Worm (Caenorhabditis elegans) whole organism, L3 larva: ENCODE results near the gene slfl-5.

Experiments used
- R02D3.7 ChIP-seq: fragments of 150-350 bp; optimal IDR thresholded peaks from 2 replicates; lab custom pipeline; 2014; ENCODE audit warnings: missing biosample characterization, missing genetic modification characterization
- ZK546.5 ChIP-seq: sonication (generic microtip); optimal IDR thresholded peaks from 2 replicates; lab custom pipeline; 2017; ENCODE audit warnings: missing biosample characterization, missing genetic modification characterization
- aly-2 ChIP-seq: fragments of 150-350 bp; optimal IDR thresholded peaks from 2 replicates; lab custom pipeline; 2014; ENCODE audit warnings: missing biosample characterization, missing genetic modification characterization
- ama-1 ChIP-seq: fragments of 150-350 bp; optimal IDR thresholded peaks from 2 replicates; lab custom pipeline; 2018
- ceh-16 ChIP-seq: sonication (generic microtip); optimal IDR thresholded peaks from 2 replicates; lab custom pipeline; 2017; ENCODE audit warnings: missing biosample characterization, missing genetic modification characterization
- ceh-28 ChIP-seq: fragments of 150-350 bp; optimal IDR thresholded peaks from 2 replicates; lab custom pipeline; 2014; ENCODE audit warnings: missing biosample characterization, missing genetic modification reagents, missing genetic modification characterization
- ceh-82 ChIP-seq: fragments of 150-350 bp; optimal IDR thresholded peaks from 2 replicates; lab custom pipeline; 2014; ENCODE audit warnings: missing biosample characterization, missing genetic modification characterization
- ceh-9 ChIP-seq: sonication (generic microtip); optimal IDR thresholded peaks from 2 replicates; lab custom pipeline; 2018; ENCODE audit warnings: missing biosample characterization, missing genetic modification characterization
- daf-12 ChIP-seq: fragments of 150-350 bp; optimal IDR thresholded peaks from 2 replicates; lab custom pipeline; 2014; ENCODE audit warnings: missing biosample characterization, missing genetic modification reagents, missing genetic modification characterization
- egl-27 ChIP-seq: sonication (generic microtip); optimal IDR thresholded peaks from 4 replicates; lab custom pipeline; 2017; ENCODE audit warnings: missing biosample characterization, missing genetic modification reagents, missing genetic modification characterization
- egl-5 ChIP-seq: fragments of 150-350 bp; optimal IDR thresholded peaks from 2 replicates; lab custom pipeline; 2017; ENCODE audit warnings: missing biosample characterization, missing genetic modification reagents, missing genetic modification characterization, inconsistent platforms
- elt-1 ChIP-seq: fragments of 150-350 bp; optimal IDR thresholded peaks from 2 replicates; lab custom pipeline; 2014; ENCODE audit warnings: missing biosample characterization, missing genetic modification characterization
- elt-2 ChIP-seq: sonication (generic microtip); optimal IDR thresholded peaks from 2 replicates; lab custom pipeline; 2016; ENCODE audit warnings: missing genetic modification reagents, mild to moderate bottlenecking, missing genetic modification characterization, missing compliant biosample characterization
- elt-3 ChIP-seq, 3 experiments: fragments of 150-350 bp in 1 of 3; sonication (generic microtip) in 2 of 3; optimal IDR thresholded peaks; 2 replicates in 2 of 3; 4 replicates in 1 of 3; lab custom pipeline; 2014 to 2017; ENCODE audit warnings: missing biosample characterization in 3 of 3, missing genetic modification characterization in 3 of 3
- eor-1 ChIP-seq, 2 experiments: fragments of 150-350 bp; optimal IDR thresholded peaks; 2 replicates each; lab custom pipeline; 2014 to 2018; ENCODE audit warnings: missing biosample characterization in 2 of 2, missing genetic modification characterization in 2 of 2
- fkh-10 ChIP-seq: sonication (generic microtip); optimal IDR thresholded peaks from 2 replicates; lab custom pipeline; 2017; ENCODE audit warnings: missing biosample characterization, missing genetic modification reagents, missing genetic modification characterization
- fkh-2 ChIP-seq: fragments of 150-350 bp; optimal IDR thresholded peaks from 2 replicates; lab custom pipeline; 2014; ENCODE audit warnings: missing biosample characterization, missing genetic modification reagents, missing genetic modification characterization
- hmg-11 ChIP-seq: sonication (generic microtip); optimal IDR thresholded peaks from 2 replicates; lab custom pipeline; 2016; ENCODE audit warnings: missing genetic modification characterization, missing compliant biosample characterization
- jun-1 ChIP-seq: fragments of 150-350 bp; optimal IDR thresholded peaks from 2 replicates; lab custom pipeline; 2014; ENCODE audit warnings: missing biosample characterization, missing genetic modification reagents, missing genetic modification characterization
- lin-15B ChIP-seq: fragments of 150-350 bp; optimal IDR thresholded peaks from 2 replicates; lab custom pipeline; 2014; ENCODE audit warnings: missing biosample characterization, missing genetic modification characterization
- lin-39 ChIP-seq: fragments of 150-350 bp; optimal IDR thresholded peaks from 2 replicates; lab custom pipeline; 2018; ENCODE audit warnings: missing biosample characterization, missing genetic modification reagents, missing genetic modification characterization
- lsy-12 ChIP-seq: sonication (generic microtip); optimal IDR thresholded peaks from 2 replicates; lab custom pipeline; 2016; ENCODE audit warnings: mild to moderate bottlenecking, missing genetic modification characterization, missing compliant biosample characterization
- mdl-1 ChIP-seq: fragments of 150-350 bp; optimal IDR thresholded peaks from 2 replicates; lab custom pipeline; 2014; ENCODE audit warnings: missing biosample characterization, missing genetic modification characterization
- mml-1 ChIP-seq: fragments of 150-350 bp; sonication (generic microtip); optimal IDR thresholded peaks from 3 replicates; lab custom pipeline; 2014; ENCODE audit warnings: missing biosample characterization, missing genetic modification characterization
- nfya-1 ChIP-seq: sonication (generic microtip); optimal IDR thresholded peaks from 2 replicates; lab custom pipeline; 2017; ENCODE audit warnings: missing genetic modification characterization, mild to moderate bottlenecking, missing compliant biosample characterization, antibody characterized with exemption, moderate library complexity; ENCODE audit not compliant: insufficient read depth
- nhr-11 ChIP-seq: fragments of 150-350 bp; optimal IDR thresholded peaks from 2 replicates; lab custom pipeline; 2014; ENCODE audit warnings: missing biosample characterization, missing genetic modification characterization
- nhr-12 ChIP-seq: fragments of 150-350 bp; optimal IDR thresholded peaks from 2 replicates; lab custom pipeline; 2014; ENCODE audit warnings: missing biosample characterization, missing genetic modification characterization
- nhr-23 ChIP-seq: fragments of 150-350 bp; optimal IDR thresholded peaks from 2 replicates; lab custom pipeline; 2014; ENCODE audit warnings: missing biosample characterization, missing genetic modification reagents, missing genetic modification characterization
- nhr-237 ChIP-seq: fragments of 150-350 bp; optimal IDR thresholded peaks from 2 replicates; lab custom pipeline; 2014; ENCODE audit warnings: missing biosample characterization, missing genetic modification characterization
- nhr-25 ChIP-seq: sonication (generic microtip); optimal IDR thresholded peaks from 2 replicates; lab custom pipeline; 2017; ENCODE audit warnings: missing biosample characterization, missing genetic modification characterization
- nhr-28 ChIP-seq: fragments of 150-350 bp; optimal IDR thresholded peaks from 2 replicates; lab custom pipeline; 2014; ENCODE audit warnings: missing biosample characterization, missing genetic modification characterization
- nhr-67 ChIP-seq: fragments of 150-350 bp; optimal IDR thresholded peaks from 2 replicates; lab custom pipeline; 2014; ENCODE audit warnings: missing biosample characterization, missing genetic modification characterization
- nhr-76 ChIP-seq: fragments of 150-350 bp; sonication (generic microtip); optimal IDR thresholded peaks from 5 replicates; lab custom pipeline; 2014; ENCODE audit warnings: missing biosample characterization, missing genetic modification characterization
- nhr-77 ChIP-seq: fragments of 150-350 bp; optimal IDR thresholded peaks from 2 replicates; lab custom pipeline; 2014; ENCODE audit warnings: missing biosample characterization, missing genetic modification characterization
- pha-4 ChIP-seq: fragments of 150-350 bp; optimal IDR thresholded peaks from 2 replicates; lab custom pipeline; 2014; ENCODE audit warnings: missing biosample characterization, missing genetic modification reagents, missing genetic modification characterization
- pqm-1 ChIP-seq: fragments of 150-350 bp; optimal IDR thresholded peaks from 2 replicates; lab custom pipeline; 2017; ENCODE audit warnings: missing biosample characterization, missing genetic modification characterization, inconsistent platforms
- sea-2 ChIP-seq: fragments of 150-350 bp; sonication (generic microtip); optimal IDR thresholded peaks from 4 replicates; lab custom pipeline; 2014; ENCODE audit warnings: missing biosample characterization, missing genetic modification reagents, missing genetic modification characterization
- skn-1 ChIP-seq: fragments of 150-350 bp; optimal IDR thresholded peaks from 2 replicates; lab custom pipeline; 2014; ENCODE audit warnings: missing biosample characterization, missing genetic modification characterization
- snpc-4 ChIP-seq: fragments of 150-350 bp; optimal IDR thresholded peaks from 2 replicates; lab custom pipeline; 2014; ENCODE audit warnings: missing biosample characterization, missing genetic modification characterization
- tbx-2 ChIP-seq: sonication (generic microtip); optimal IDR thresholded peaks from 2 replicates; lab custom pipeline; 2016; ENCODE audit warnings: mild to moderate bottlenecking, missing genetic modification characterization, missing compliant biosample characterization
- unc-39 ChIP-seq: sonication (generic microtip); optimal IDR thresholded peaks from 4 replicates; lab custom pipeline; 2017; ENCODE audit warnings: missing biosample characterization, missing genetic modification characterization
- unc-62 ChIP-seq: fragments of 150-350 bp; sonication (generic microtip); optimal IDR thresholded peaks from 4 replicates; lab custom pipeline; 2014; ENCODE audit warnings: missing biosample characterization, missing genetic modification reagents, missing genetic modification characterization
- zag-1 ChIP-seq: fragments of 150-350 bp; optimal IDR thresholded peaks from 2 replicates; lab custom pipeline; 2014; ENCODE audit warnings: missing biosample characterization, missing genetic modification characterization
- ztf-11 ChIP-seq: fragments of 150-350 bp; optimal IDR thresholded peaks from 2 replicates; lab custom pipeline; 2014; ENCODE audit warnings: missing biosample characterization, missing genetic modification characterization
- ztf-4 ChIP-seq: fragments of 150-350 bp; optimal IDR thresholded peaks from 2 replicates; lab custom pipeline; 2014; ENCODE audit warnings: missing biosample characterization, missing genetic modification characterization

Gene slfl-5

DNA sequence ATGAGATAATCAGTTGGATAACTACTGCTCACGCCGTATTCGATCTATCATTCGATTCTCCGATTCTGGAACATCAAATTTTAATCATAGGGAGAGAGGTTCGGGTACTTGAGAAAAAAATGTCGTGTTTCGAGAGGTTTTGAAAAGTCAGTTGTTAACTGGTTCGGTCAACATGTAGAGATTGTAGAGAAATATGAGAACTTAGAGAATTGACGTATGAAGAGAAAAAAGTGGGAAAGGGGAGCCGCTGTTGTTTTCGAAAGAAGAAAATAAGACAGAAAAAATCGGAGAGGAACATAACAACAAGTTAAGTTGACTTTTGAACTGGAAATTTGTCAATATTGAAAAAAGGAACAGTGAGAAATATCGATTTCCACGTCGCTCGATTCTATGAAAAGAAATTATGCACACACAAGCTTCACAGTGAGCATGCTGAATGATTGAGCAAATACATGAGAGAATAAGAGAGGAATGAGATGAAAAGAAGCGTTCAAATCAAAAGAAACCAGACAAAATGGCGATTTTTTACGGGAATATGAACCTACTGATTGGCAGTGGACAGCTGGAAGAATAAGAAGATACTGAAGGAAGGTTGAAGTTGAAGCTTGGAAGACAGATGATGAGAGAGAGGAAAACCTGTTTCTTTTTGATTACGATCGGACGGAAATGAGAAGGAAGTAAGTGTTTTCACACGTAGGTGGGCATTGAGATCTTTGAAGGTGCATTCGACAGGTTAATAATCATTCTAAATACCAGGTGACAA is at the start of gene slfl-5, which contains the start of the genes T04H1.13 and rad-50:
slfl-5 (minus strand) TSS at position 65 of the 763 bp plus-strand sequence.
T04H1.13 (minus strand) TSS at position 51 of the 763 bp plus-strand sequence.
rad-50 (plus strand) TSS at position 667 of the 763 bp plus-strand sequence.
- peak; percentile 20 for TF ChIP-seq nhr-23 (tag; lab: Kevin White, UChicago)
- no peak for TF ChIP-seq nhr-76 (tag; lab: Kevin White, UChicago)
- TF ChIP-seq nhr-25 (tag; lab: Kevin White, UChicago), result no peak
- TF ChIP-seq ztf-4 (tag; lab: Kevin White, UChicago), result no peak
- TF ChIP-seq snpc-4 (tag; lab: Kevin White, UChicago), result peak; percentile 9
- TF ChIP-seq nhr-67 (tag; lab: Kevin White, UChicago), result no peak
- no peak for TF ChIP-seq ceh-16 (tag; lab: Kevin White, UChicago)
- TF ChIP-seq lin-39 (tag; lab: Kevin White, UChicago), result no peak
- TF ChIP-seq pha-4 (tag; lab: Kevin White, UChicago), result peak; percentile 96
- TF ChIP-seq skn-1, result no peak
- no peak for TF ChIP-seq aly-2 (tag; lab: Kevin White, UChicago)
- no peak for TF ChIP-seq egl-5 (tag; lab: Kevin White, UChicago)
- TF ChIP-seq ceh-9 (tag; lab: Kevin White, UChicago), result no peak
- no peak for TF ChIP-seq nhr-77
- TF ChIP-seq lsy-12 (tag; lab: Kevin White, UChicago), result no peak

DNA sequence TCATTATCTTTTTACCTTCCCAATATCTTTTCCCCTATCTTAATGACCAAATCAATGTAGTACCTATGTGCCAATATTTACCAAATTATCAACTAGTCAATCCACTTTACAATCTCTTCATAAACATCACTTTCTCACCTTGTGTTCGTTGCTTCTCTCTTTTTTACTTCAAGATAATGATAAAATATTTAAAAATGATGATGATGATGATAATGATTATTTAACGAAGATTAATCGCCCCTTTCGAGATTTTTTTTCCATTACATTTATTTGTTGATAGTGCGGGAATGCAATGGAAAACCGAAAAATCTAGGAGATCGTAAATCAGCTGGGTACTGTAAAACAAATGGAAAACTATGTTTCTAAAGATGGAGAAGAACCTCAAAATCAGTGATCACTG is 49.2 kb upstream of the slfl-5 start:
- TF ChIP-seq snpc-4 (tag; lab: Kevin White, UChicago), result no peak
- peak in 2 of 3 experiments; percentile 23 to 49 for TF ChIP-seq elt-3 (tag; optimal IDR thresholded peaks at IDR 0.05; lab: Kevin White, UChicago)
- peak; percentile 4 for TF ChIP-seq nhr-25 (tag; lab: Kevin White, UChicago)

DNA sequence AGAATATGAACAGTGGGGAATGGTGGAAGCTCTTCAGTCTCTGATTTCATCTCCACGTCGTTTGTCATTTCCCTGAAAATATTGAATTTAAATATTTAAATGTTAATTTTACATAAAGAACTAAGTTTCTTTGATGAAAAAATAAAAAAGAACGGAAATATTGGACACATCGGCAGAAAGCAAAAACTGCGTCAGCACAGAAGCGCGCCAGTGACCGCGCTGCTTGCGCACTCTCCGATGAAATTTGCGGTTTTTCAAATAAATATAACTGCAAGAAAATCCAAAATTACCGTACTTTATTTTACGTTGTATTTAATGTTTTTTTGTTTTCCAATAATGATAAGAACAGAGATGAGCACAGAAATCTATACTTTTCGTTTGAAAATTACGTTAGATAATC is 46.7 kb upstream of the slfl-5 start, which contains the start of the genes srpa-68 and srh-16:
srpa-68 (minus strand) TSS at position 72 of the 400 bp plus-strand sequence.
srh-16 (plus strand) TSS at position 275 of the 400 bp plus-strand sequence.
- peak; percentile 89 for TF ChIP-seq nfya-1 (tag; lab: Kevin White, UChicago)
- TF ChIP-seq lsy-12 (tag; lab: Kevin White, UChicago), result peak; percentile 79
- peak; percentile 92 for TF ChIP-seq pha-4 (tag; lab: Kevin White, UChicago)
- peak; percentile 4 for TF ChIP-seq aly-2 (tag; lab: Kevin White, UChicago)
- TF ChIP-seq ceh-28 (tag; lab: Kevin White, UChicago), result peak; percentile 63
- peak; percentile 11 for TF ChIP-seq zag-1 (tag; lab: Kevin White, UChicago)
- peak; percentile 37 for TF ChIP-seq pqm-1
- peak; percentile 52 for TF ChIP-seq nhr-77
- TF ChIP-seq nhr-25 (tag; lab: Kevin White, UChicago), result peak; percentile 70
- TF ChIP-seq eor-1 (tag; optimal IDR thresholded peaks at IDR 0.05; lab: Kevin White, UChicago), result no peak
- peak; percentile 87 for TF ChIP-seq nhr-23 (tag; lab: Kevin White, UChicago)
- peak; percentile 87 for TF ChIP-seq tbx-2 (tag; lab: Kevin White, UChicago)
- TF ChIP-seq mml-1 (tag; lab: Kevin White, UChicago), result no peak
- TF ChIP-seq skn-1, result peak; percentile 65
- TF ChIP-seq nhr-237, result no peak
- peak; percentile 35 for TF ChIP-seq ama-1
- no peak for TF ChIP-seq sea-2 (GFP tag; lab: Kevin White, UChicago)
- peak; percentile 74 for TF ChIP-seq jun-1 (tag; lab: Kevin White, UChicago)
- TF ChIP-seq nhr-67 (tag; lab: Kevin White, UChicago), result no peak
- TF ChIP-seq daf-12, result no peak
- TF ChIP-seq snpc-4 (tag; lab: Kevin White, UChicago), result peak; percentile 87
- TF ChIP-seq nhr-28 (tag; lab: Kevin White, UChicago), result no peak
- TF ChIP-seq fkh-10 (GFP tag; lab: Kevin White, UChicago), result peak; percentile 21
- no peak for TF ChIP-seq ceh-16 (tag; lab: Kevin White, UChicago)
- peak; percentile 6 for TF ChIP-seq ztf-4 (tag; lab: Kevin White, UChicago)
- no peak for TF ChIP-seq fkh-2 (tag; lab: Kevin White, UChicago)
- TF ChIP-seq lin-15B (tag; lab: Kevin White, UChicago), result peak; percentile 85
- peak; percentile 58 for TF ChIP-seq egl-5 (tag; lab: Kevin White, UChicago)
- peak; percentile 70 for TF ChIP-seq lin-39 (tag; lab: Kevin White, UChicago)
- TF ChIP-seq elt-3 (tag; optimal IDR thresholded peaks at IDR 0.05; lab: Kevin White, UChicago), result no peak
- peak; percentile 93 for TF ChIP-seq hmg-11 (tag; lab: Kevin White, UChicago)
- TF ChIP-seq ZK546.5 (tag; lab: Kevin White, UChicago), result peak; percentile 1
- peak; percentile 5 for TF ChIP-seq mdl-1 (tag; lab: Kevin White, UChicago)
- TF ChIP-seq unc-39 (tag; lab: Kevin White, UChicago), result no peak
- peak; percentile 56 for TF ChIP-seq nhr-11
- TF ChIP-seq elt-1 (tag; lab: Kevin White, UChicago), result peak; percentile 41
- no peak for TF ChIP-seq egl-27
- peak; percentile 49 for TF ChIP-seq ceh-82 (tag; lab: Kevin White, UChicago)
- no peak for TF ChIP-seq ztf-11
- TF ChIP-seq unc-62 (GFP tag; lab: Kevin White, UChicago), result no peak
- TF ChIP-seq elt-2 (tag; lab: Kevin White, UChicago), result peak; percentile 61
- TF ChIP-seq nhr-12 (tag; lab: Kevin White, UChicago), result no peak
- TF ChIP-seq R02D3.7, result peak; percentile 86
- TF ChIP-seq ceh-9 (tag; lab: Kevin White, UChicago), result no peak
